Fruit fly (Drosophila melanogaster) Kc167 (cell line): ENCODE measurements around the gene Trmt61.

Experiments
- Myc ChIP-seq: fragments of >200 bp; optimal IDR thresholded peaks from 2 replicates; lab custom pipeline; 2017; ENCODE audit warnings: missing external identifiers
- Sin3A ChIP-seq: fragments of >200 bp; optimal IDR thresholded peaks from 2 replicates; lab custom pipeline; 2018; ENCODE audit warnings: missing external identifiers
- h ChIP-seq: fragments of >200 bp; optimal IDR thresholded peaks from 3 replicates; lab custom pipeline; 2018; ENCODE audit warnings: missing external identifiers
- insv ChIP-seq: fragments of >200 bp; optimal IDR thresholded peaks from 3 replicates; lab custom pipeline; 2018; ENCODE audit warnings: missing external identifiers
- psq ChIP-seq: fragments of >200 bp; optimal IDR thresholded peaks from 2 replicates; lab custom pipeline; 2017; ENCODE audit warnings: missing external identifiers
- ttk ChIP-seq: sonication (Bioruptor generic); optimal IDR thresholded peaks from 2 replicates; lab custom pipeline; 2017; ENCODE audit warnings: missing external identifiers

Gene Trmt61

dm6 chr3R:26064708-26065107 is 5.4 kb downstream of the Trmt61 start:
- TF ChIP-seq insv (no peak), ttk (lab: Kevin White, UChicago) (no peak), h (lab: Kevin White, UChicago) (no peak), psq (lab: Kevin White, UChicago) (no peak), Myc (no peak), Sin3A (no peak)

- TF ChIP-seq ttk (lab: Kevin White, UChicago) (no peak), psq (lab: Kevin White, UChicago) (no peak), insv (no peak), Myc (no peak)
Observed at dm6 chr3R:26068135-26068534, 8.8 kb downstream of the Trmt61 start.

- TF ChIP-seq insv = no peak
- TF ChIP-seq ttk (lab: Kevin White, UChicago) = no peak
- no peak for TF ChIP-seq Sin3A
- no peak for TF ChIP-seq Myc
- TF ChIP-seq h (lab: Kevin White, UChicago) = no peak
- no peak for TF ChIP-seq psq (lab: Kevin White, UChicago)
Observed at dm6 chr3R:26072477-26072876, 13.2 kb downstream of the Trmt61 start.

dm6 chr3R:26075252-26075651 is 16.0 kb downstream of the Trmt61 start:
- TF ChIP-seq h (lab: Kevin White, UChicago) (no peak), insv (no peak), Myc (no peak), Sin3A (no peak)

- TF ChIP-seq psq (lab: Kevin White, UChicago) (no peak), h (lab: Kevin White, UChicago) (no peak), Myc (no peak), ttk (lab: Kevin White, UChicago) (no peak), Sin3A (no peak), insv (no peak)
Observed at dm6 chr3R:26081380-26081991, 22.2 kb downstream of the Trmt61 start.

dm6 chr3R:26095551-26095950 is 36.3 kb downstream of the Trmt61 start:
- TF ChIP-seq Myc (no peak), ttk (lab: Kevin White, UChicago) (no peak), h (lab: Kevin White, UChicago) (no peak), Sin3A (no peak), insv (no peak), psq (lab: Kevin White, UChicago) (no peak)

dm6 chr3R:26096192-26096591 is 36.9 kb downstream of the Trmt61 start:
- TF ChIP-seq Myc = no peak
- no peak for TF ChIP-seq insv
- TF ChIP-seq h (lab: Kevin White, UChicago) = no peak
- no peak for TF ChIP-seq ttk (lab: Kevin White, UChicago)
- no peak for TF ChIP-seq psq (lab: Kevin White, UChicago)
- TF ChIP-seq Sin3A = no peak

- no peak for TF ChIP-seq psq (lab: Kevin White, UChicago)
- no peak for TF ChIP-seq Sin3A
- no peak for TF ChIP-seq Myc
Observed at dm6 chr3R:26098502-26099210, 39.4 kb downstream of the Trmt61 start, which contains the start of gene dysf. dysf (minus strand) TSS chr3R:26098711.

- no peak for TF ChIP-seq h (lab: Kevin White, UChicago)
- no peak for TF ChIP-seq insv
- no peak for TF ChIP-seq psq (lab: Kevin White, UChicago)
- TF ChIP-seq Sin3A = no peak
- no peak for TF ChIP-seq ttk (lab: Kevin White, UChicago)
- no peak for TF ChIP-seq Myc
Observed at dm6 chr3R:26099238-26099637, 39.9 kb downstream of the Trmt61 start.

dm6 chr3R:26103440-26103839 is 44.1 kb downstream of the Trmt61 start:
- TF ChIP-seq Sin3A (no peak), Myc (no peak), psq (lab: Kevin White, UChicago) (no peak), insv (no peak), h (lab: Kevin White, UChicago) (no peak), ttk (lab: Kevin White, UChicago) (no peak)

- TF ChIP-seq ttk (lab: Kevin White, UChicago) = no peak
- TF ChIP-seq insv = no peak
- no peak for TF ChIP-seq h (lab: Kevin White, UChicago)
- TF ChIP-seq psq (lab: Kevin White, UChicago) = no peak
- TF ChIP-seq Myc = no peak
- TF ChIP-seq Sin3A = no peak
Observed at dm6 chr3R:26104302-26105140, 45.2 kb downstream of the Trmt61 start.

- TF ChIP-seq Sin3A (no peak), Myc (no peak)
Observed at dm6 chr3R:26105141-26105403, 45.8 kb downstream of the Trmt61 start.

dm6 chr3R:26105407-26105806 is 46.1 kb downstream of the Trmt61 start:
- TF ChIP-seq insv (no peak), Myc (no peak)
